Fruit fly (Drosophila melanogaster) Kc167 (cell line): Measurements from ENCODE around the gene norpA.
"Not testable (repeated sequence)": the region's sequence is repeated elsewhere in the genome, so short reads cannot be mapped to it uniquely, and the experiment has no call there.

ENCODE experiments used
- Myc ChIP-seq: fragments of >200 bp; optimal IDR thresholded peaks from 2 replicates; lab custom pipeline; 2017; ENCODE audit warnings: missing external identifiers
- Sin3A ChIP-seq: fragments of >200 bp; optimal IDR thresholded peaks from 2 replicates; lab custom pipeline; 2018; ENCODE audit warnings: missing external identifiers
- h ChIP-seq: fragments of >200 bp; optimal IDR thresholded peaks from 3 replicates; lab custom pipeline; 2018; ENCODE audit warnings: missing external identifiers
- insv ChIP-seq: fragments of >200 bp; optimal IDR thresholded peaks from 3 replicates; lab custom pipeline; 2018; ENCODE audit warnings: missing external identifiers
- psq ChIP-seq: fragments of >200 bp; optimal IDR thresholded peaks from 2 replicates; lab custom pipeline; 2017; ENCODE audit warnings: missing external identifiers
- ttk ChIP-seq: sonication (Bioruptor generic); optimal IDR thresholded peaks from 2 replicates; lab custom pipeline; 2017; ENCODE audit warnings: missing external identifiers

norpA gene

dm6 chrX:4322234-4323210, at the start of gene norpA:
TSS of gene norpA (plus strand) at chrX:4322626.
- no peak for TF ChIP-seq ttk (lab: Kevin White, UChicago)
- no peak for TF ChIP-seq insv (lab: Kevin White, UChicago)
- no peak for TF ChIP-seq h (lab: Kevin White, UChicago)
- TF ChIP-seq Myc (lab: Kevin White, UChicago): no peak
- TF ChIP-seq psq (lab: Kevin White, UChicago): no peak
- no peak for TF ChIP-seq Sin3A

- TF ChIP-seq Sin3A: no peak
- no peak for TF ChIP-seq Myc (lab: Kevin White, UChicago)
- TF ChIP-seq ttk (lab: Kevin White, UChicago): no peak
- no peak for TF ChIP-seq insv (lab: Kevin White, UChicago)
- TF ChIP-seq psq (lab: Kevin White, UChicago): no peak
- TF ChIP-seq h (lab: Kevin White, UChicago): no peak
Observed at dm6 chrX:4273499-4273898, 48.9 kb upstream of the norpA start.

- TF ChIP-seq h (lab: Kevin White, UChicago): no peak
- TF ChIP-seq Sin3A: no peak
- TF ChIP-seq psq (lab: Kevin White, UChicago): no peak
Observed at dm6 chrX:4276900-4277299, 45.5 kb upstream of the norpA start, which contains the start of gene CG15577. TSS of gene CG15577 (minus strand) at chrX:4277000.

DNA sequence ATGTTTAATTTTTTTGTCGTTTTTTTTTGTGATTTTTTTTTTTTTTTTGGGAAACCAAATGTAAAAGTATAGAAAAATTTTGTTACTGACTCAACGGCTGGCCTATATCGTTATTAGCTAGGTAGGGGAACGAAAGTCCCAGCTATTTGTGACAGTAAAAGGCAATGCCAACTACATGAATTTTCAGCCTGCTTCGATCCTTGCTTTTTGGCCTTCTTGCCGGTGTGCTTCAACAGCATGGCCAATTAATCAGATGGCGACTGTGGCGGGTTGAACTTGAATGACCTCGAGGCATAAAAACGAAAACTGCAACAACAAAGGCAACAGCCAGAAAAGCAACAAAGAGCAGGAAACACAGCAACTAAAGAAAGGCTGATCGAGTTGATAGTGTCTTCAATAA, 44.6 kb upstream of the norpA start, which contains the start of gene CG15578:
Gene CG15578, minus strand, starts transcription at position 101 of the 400 bp plus-strand sequence.
- TF ChIP-seq Sin3A (no peak), psq (lab: Kevin White, UChicago) (no peak), Myc (lab: Kevin White, UChicago) (no peak), insv (lab: Kevin White, UChicago) (no peak), h (lab: Kevin White, UChicago) (no peak), ttk (lab: Kevin White, UChicago) (no peak)

dm6 chrX:4280769-4281168, 41.7 kb upstream of the norpA start:
- TF ChIP-seq insv (lab: Kevin White, UChicago) (no peak), h (lab: Kevin White, UChicago) (no peak), Sin3A (no peak), psq (lab: Kevin White, UChicago) (no peak), ttk (lab: Kevin White, UChicago) (no peak), Myc (lab: Kevin White, UChicago) (no peak)

- no peak for TF ChIP-seq Sin3A
- TF ChIP-seq psq (lab: Kevin White, UChicago): no peak
- no peak for TF ChIP-seq Myc (lab: Kevin White, UChicago)
- TF ChIP-seq h (lab: Kevin White, UChicago): no peak
- no peak for TF ChIP-seq ttk (lab: Kevin White, UChicago)
- no peak for TF ChIP-seq insv (lab: Kevin White, UChicago)
Observed at dm6 chrX:4293418-4293817, 29.0 kb upstream of the norpA start.

- TF ChIP-seq Myc (lab: Kevin White, UChicago): no peak
Observed at dm6 chrX:4302246-4302645, 20.2 kb upstream of the norpA start, which contains the start of gene CG12692. TSS of gene CG12692 (minus strand) at chrX:4302346.

DNA sequence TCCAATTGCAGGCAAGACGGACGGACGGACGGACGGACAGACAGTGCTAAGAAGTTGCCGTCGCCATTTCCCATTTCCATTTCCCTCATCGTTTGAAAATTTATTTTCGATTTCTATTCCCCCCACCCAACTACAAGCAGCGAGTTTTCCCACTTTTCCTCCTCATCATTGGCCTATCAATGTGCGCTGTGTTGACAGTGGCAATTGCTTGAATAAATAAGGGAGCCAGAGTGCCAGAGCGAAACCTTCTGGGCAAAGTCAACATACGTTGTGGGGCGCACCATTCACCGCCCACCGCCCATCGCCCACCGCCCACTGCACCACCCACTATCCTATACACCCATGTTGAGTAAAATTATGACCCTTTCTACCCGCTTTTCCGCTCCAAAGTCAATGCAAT, 16.4 kb upstream of the norpA start:
- TF ChIP-seq Sin3A: no peak
- TF ChIP-seq ttk (lab: Kevin White, UChicago): no peak
- TF ChIP-seq Myc (lab: Kevin White, UChicago): no peak
- no peak for TF ChIP-seq h (lab: Kevin White, UChicago)
- TF ChIP-seq insv (lab: Kevin White, UChicago): no peak
- TF ChIP-seq psq (lab: Kevin White, UChicago): no peak

- TF ChIP-seq insv (lab: Kevin White, UChicago) (no peak), h (lab: Kevin White, UChicago) (no peak), Myc (lab: Kevin White, UChicago) (no peak), ttk (lab: Kevin White, UChicago) (no peak), Sin3A (no peak), psq (lab: Kevin White, UChicago) (no peak)
Observed at dm6 chrX:4311699-4312098, 10.7 kb upstream of the norpA start, which contains the start of gene CG15579. TSS of gene CG15579 (minus strand) at chrX:4311799.

- not testable (repeated sequence) for TF ChIP-seq Myc (lab: Kevin White, UChicago); Sin3A; insv (lab: Kevin White, UChicago)
Observed at dm6 chrX:4318701-4319100, 3.7 kb upstream of the norpA start, which contains the start of gene mei-9. TSS of gene mei-9 (minus strand) at chrX:4318801.

- not testable (repeated sequence) for TF ChIP-seq Myc (lab: Kevin White, UChicago); Sin3A; ttk (lab: Kevin White, UChicago)
Observed at dm6 chrX:4319240-4319639, 3.2 kb upstream of the norpA start, which contains the start of gene NO66. TSS of gene NO66 (plus strand) at chrX:4319438.

DNA sequence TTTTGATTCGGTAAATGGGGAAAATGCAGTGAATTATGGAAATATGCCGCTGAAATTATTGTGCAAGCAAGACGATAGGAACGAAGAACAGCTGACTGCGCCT, 444 bp upstream of the norpA start, which contains the start of gene mRpL33:
Gene mRpL33, minus strand, starts transcription at position 101 of the 103 bp plus-strand sequence.
- TF ChIP-seq ttk (lab: Kevin White, UChicago): no peak
- no peak for TF ChIP-seq Sin3A
- TF ChIP-seq insv (lab: Kevin White, UChicago): no peak
- TF ChIP-seq psq (lab: Kevin White, UChicago): no peak
- TF ChIP-seq Myc (lab: Kevin White, UChicago): no peak
- TF ChIP-seq h (lab: Kevin White, UChicago): no peak
